Fruit fly (Drosophila melanogaster) whole organism, adult: ENCODE data around the gene CG5078.

Experiments used
- CG5204 ChIP-seq: fragments of 200-800 bp; sonication (Bioruptor generic); optimal IDR thresholded peaks from 2 replicates; lab custom pipeline; 2016; ENCODE audit warnings: missing biosample characterization, missing genetic modification characterization
- Clk ChIP-seq: fragments of 200-800 bp; sonication (Bioruptor generic); optimal IDR thresholded peaks from 2 replicates; lab custom pipeline; 2017; ENCODE audit warnings: missing biosample characterization, missing genetic modification characterization
- bab1 ChIP-seq: fragments of 200-800 bp; sonication (Bioruptor generic); optimal IDR thresholded peaks from 3 replicates; lab custom pipeline; 2019; ENCODE audit warnings: missing biosample characterization, mild to moderate bottlenecking, missing genetic modification characterization, moderate library complexity
- cic ChIP-seq: fragments of 200-800 bp; sonication (Bioruptor generic); optimal IDR thresholded peaks from 2 replicates; lab custom pipeline; 2017; ENCODE audit warnings: missing biosample characterization, mild to moderate bottlenecking, missing genetic modification characterization, moderate library complexity
- tj ChIP-seq: fragments of 200-800 bp; sonication (Bioruptor generic); optimal IDR thresholded peaks from 3 replicates; lab custom pipeline; 2017; ENCODE audit warnings: missing biosample characterization, mild to moderate bottlenecking, missing genetic modification characterization, moderate library complexity

DNA sequence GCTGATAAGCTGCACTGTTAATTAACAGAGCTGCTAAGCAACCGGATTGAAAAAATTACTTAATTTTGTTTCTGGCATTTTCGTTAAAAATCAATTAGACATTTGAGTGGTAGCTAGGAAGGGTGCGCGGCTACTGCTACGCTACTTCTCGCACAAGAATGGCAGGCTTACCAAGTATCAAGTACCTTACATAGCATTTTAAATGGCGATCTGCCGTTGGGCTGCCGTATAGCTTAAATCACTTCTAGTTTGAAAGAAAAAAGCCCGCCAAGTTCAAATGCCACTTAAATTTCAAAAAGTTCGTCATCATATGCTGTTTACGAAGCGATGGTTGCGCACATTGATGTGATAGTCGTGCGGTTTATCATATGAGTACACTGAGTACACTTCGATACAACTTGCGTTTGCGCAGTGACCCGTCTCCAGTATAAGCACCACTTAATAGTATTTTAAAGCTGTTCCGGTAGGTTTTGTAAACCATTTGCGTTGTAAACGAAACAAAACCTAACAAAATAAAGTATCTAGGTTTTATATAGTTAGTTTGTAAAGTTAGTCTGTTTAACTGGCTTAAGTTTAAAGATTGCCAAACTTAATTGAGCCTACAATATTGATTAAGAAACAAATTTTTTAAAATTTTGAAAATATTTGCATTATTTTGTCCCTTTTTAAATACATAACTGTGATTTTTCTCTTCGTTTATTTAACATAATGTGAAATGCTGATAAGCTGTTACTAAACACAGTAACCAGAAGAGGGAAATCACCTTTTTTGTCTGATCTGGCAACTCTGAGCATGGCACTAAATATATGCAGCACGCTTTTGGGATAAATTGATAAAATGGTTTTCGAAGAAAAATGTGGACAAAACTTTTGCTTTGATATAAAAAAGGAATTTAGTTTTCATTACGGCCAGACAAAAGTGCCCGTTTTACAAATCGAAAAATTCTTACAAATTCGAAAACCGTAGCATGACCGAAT is 35.4 kb downstream of the CG5078 start:
- TF ChIP-seq bab1 (GFP tag; lab: Kevin White, UChicago) (peak; percentile 4), cic (GFP tag; lab: Kevin White, UChicago) (no peak), CG5204 (GFP tag; lab: Kevin White, UChicago) (no peak), tj (GFP tag; lab: Kevin White, UChicago) (no peak), Clk (GFP tag; lab: Kevin White, UChicago) (no peak)
